Worm (Caenorhabditis elegans) whole organism, L1 larva: ENCODE measurements around the gene ast-1.

Experiments
- alr-1 ChIP-seq: fragments of 200-800 bp; sonication (Bioruptor generic); optimal IDR thresholded peaks from 2 replicates; lab custom pipeline; 2018; ENCODE audit warnings: borderline replicate concordance, mild to moderate bottlenecking, missing genetic modification characterization, missing compliant biosample characterization
- fkh-10 ChIP-seq: sonication (generic microtip); optimal IDR thresholded peaks from 2 replicates; lab custom pipeline; 2017; ENCODE audit warnings: missing biosample characterization, missing genetic modification reagents, missing genetic modification characterization
- nhr-19 ChIP-seq: fragments of 200-800 bp; sonication (Bioruptor generic); conservative IDR thresholded peaks from 2 replicates; pipeline ENCODE4 v1.3.6; 2022; ENCODE audit warnings: missing genetic modification characterization, missing compliant biosample characterization
- nhr-237 ChIP-seq: fragments of 150-350 bp; optimal IDR thresholded peaks from 2 replicates; lab custom pipeline; 2014; ENCODE audit warnings: missing biosample characterization, missing genetic modification characterization
- nhr-28 ChIP-seq: fragments of 150-350 bp; optimal IDR thresholded peaks from 2 replicates; lab custom pipeline; 2014; ENCODE audit warnings: missing biosample characterization, missing genetic modification characterization
- pqm-1 ChIP-seq: sonication (generic microtip); optimal IDR thresholded peaks from 3 replicates; lab custom pipeline; 2017; ENCODE audit warnings: missing biosample characterization, missing genetic modification characterization
- skn-1 ChIP-seq: fragments of 150-350 bp; optimal IDR thresholded peaks from 2 replicates; lab custom pipeline; 2014; ENCODE audit warnings: missing biosample characterization, missing genetic modification characterization
- snpc-4 ChIP-seq: fragments of 150-350 bp; optimal IDR thresholded peaks from 2 replicates; lab custom pipeline; 2014; ENCODE audit warnings: missing biosample characterization, missing genetic modification characterization
- ztf-4 ChIP-seq: fragments of 150-350 bp; optimal IDR thresholded peaks from 2 replicates; lab custom pipeline; 2014; ENCODE audit warnings: missing biosample characterization, missing genetic modification characterization

- TF ChIP-seq fkh-10 (GFP tag; lab: Kevin White, UChicago) (no peak), alr-1 (tag; lab: Kevin White, UChicago) (no peak), pqm-1 (tag; lab: Kevin White, UChicago) (peak; percentile 76), ztf-4 (tag; lab: Kevin White, UChicago) (peak; percentile 19), nhr-237 (no peak), nhr-28 (tag; lab: Kevin White, UChicago) (no peak), nhr-19 (GFP tag; lab: Robert Waterston, UW) (peak; percentile 77), snpc-4 (tag; lab: Kevin White, UChicago) (no peak), skn-1 (tag; lab: Kevin White, UChicago) (no peak)
These were observed 46.0 kb downstream of the ast-1 start for ce11 chrII:4089183-4089582.
